Worm (Caenorhabditis elegans): ENCODE results near the gene alh-3.

Gene alh-3

DNA sequence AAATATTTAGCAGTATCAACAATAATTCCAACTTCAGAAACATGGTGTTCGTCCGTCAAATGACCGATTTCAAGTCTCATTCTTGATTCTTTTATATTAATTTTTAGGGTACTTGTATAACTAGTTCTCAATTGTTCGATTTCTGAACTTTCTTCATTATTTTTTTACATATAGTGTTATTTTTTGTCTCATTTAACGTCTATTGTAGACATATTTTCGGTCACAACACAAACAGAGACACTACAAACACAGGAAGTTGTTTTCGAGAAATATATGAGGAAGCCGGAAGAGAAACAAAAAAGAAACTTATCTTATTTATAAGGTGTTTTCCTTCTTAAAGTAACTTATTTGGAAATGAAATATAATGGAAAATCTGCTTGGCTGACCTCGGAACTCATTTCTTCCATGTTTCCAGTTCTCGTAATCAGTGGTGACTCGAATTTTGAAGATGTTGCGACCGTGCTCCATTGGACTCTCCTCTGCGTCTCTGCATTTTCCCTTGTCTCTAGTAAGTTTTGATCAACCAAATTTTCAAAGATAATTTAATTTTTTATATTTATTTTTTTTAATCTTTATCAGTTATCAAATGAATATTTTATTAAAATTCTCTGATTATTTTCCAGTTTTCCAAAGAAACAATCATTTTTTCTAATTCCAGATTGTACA is 31.4 kb downstream of the alh-3 start, which contains the start of the genes F36H1.12 and lin-3:
TSS of gene F36H1.12 (minus strand) at position 51 of the 666 bp plus-strand sequence.
TSS of gene lin-3 (plus strand) at position 657 of the 666 bp plus-strand sequence.
- peak; percentile 60 for TF ChIP-seq lsl-1 (GFP tag; optimal IDR thresholded peaks at IDR 0.05)
- TF ChIP-seq hsf-1 (GFP tag; IDR thresholded peaks at IDR 0.05), result no peak
- TF ChIP-seq cebp-1 (GFP tag; IDR thresholded peaks at IDR 0.05), result no peak
- TF ChIP-seq cebp-1 (tag; optimal IDR thresholded peaks at IDR 0.05), result no peak
- 0 out of 2 replicates have a peak, but pooled peaks have one; percentile 25 for TF ChIP-seq rcor-1 (GFP tag; IDR thresholded peaks at IDR 0.05)
- TF ChIP-seq D2030.7 (GFP tag; IDR thresholded peaks at IDR 0.05), result peak; percentile 53; the same call in 1 of the 2 replicates
- TF ChIP-seq madf-8 (GFP tag; conservative IDR thresholded peaks at IDR 0.05), result peak; percentile 20; the same call in 1 of the 2 replicates
- peak; percentile 51; the same call in 1 of the 2 replicates for TF ChIP-seq F33H1.4 (GFP tag; IDR thresholded peaks at IDR 0.05)
- peak; percentile 93 for TF ChIP-seq ceh-100 (GFP tag; IDR thresholded peaks at IDR 0.05)
- peak; percentile 56; the same call in 1 of the 2 replicates for TF ChIP-seq madf-6 (GFP tag; IDR thresholded peaks at IDR 0.05)
- TF ChIP-seq mxl-1 (tag; optimal IDR thresholded peaks at IDR 0.05), result no peak
- peak; percentile 73 for TF ChIP-seq mcd-1 (GFP tag; IDR thresholded peaks at IDR 0.05)
- peak; percentile 91 for TF ChIP-seq hmg-1.2 (GFP tag; IDR thresholded peaks at IDR 0.05)

ce11 chrIV:11062984-11063613 is 40.7 kb downstream of the alh-3 start:
- no peak for TF ChIP-seq sea-2 (GFP tag; IDR thresholded peaks at IDR 0.05)
- TF ChIP-seq madf-3 (GFP tag; IDR thresholded peaks at IDR 0.05), result 0 out of 2 replicates have a peak, but pooled peaks have one; percentile 3
- TF ChIP-seq ama-1 (optimal IDR thresholded peaks at IDR 0.05), result no peak
- TF ChIP-seq ama-1 (GFP tag; optimal IDR thresholded peaks at IDR 0.05), result no peak
- no peak for TF ChIP-seq sptf-2 (GFP tag; optimal IDR thresholded peaks at IDR 0.05)
- TF ChIP-seq dox-1 (GFP tag; IDR thresholded peaks at IDR 0.05), result no peak

DNA sequence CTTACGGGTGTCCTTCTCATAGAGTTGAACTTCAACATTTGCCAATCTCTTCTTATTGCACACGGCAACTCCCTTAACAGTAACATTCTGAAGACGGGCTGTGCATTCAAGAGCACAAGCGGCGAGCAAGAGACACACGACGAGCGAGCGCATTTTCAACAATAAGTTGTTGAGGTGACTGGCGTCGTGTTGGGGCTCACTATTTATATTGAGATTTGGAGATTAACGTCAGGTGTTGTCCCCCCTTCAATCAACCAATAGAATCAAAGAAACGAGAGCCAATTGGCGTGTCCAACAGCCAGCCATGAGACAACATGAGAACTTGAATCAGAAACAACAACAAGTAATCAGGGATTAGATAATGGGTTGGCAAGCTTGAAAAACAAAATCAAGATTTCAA is 41.6 kb downstream of the alh-3 start, which contains the start of gene ttr-16:
TSS of gene ttr-16 (minus strand) at position 176 of the 400 bp plus-strand sequence.
- TF ChIP-seq attf-6 (GFP tag; IDR thresholded peaks at IDR 0.05) (no peak), snpc-1.3 (tag; optimal IDR thresholded peaks at IDR 0.05; ENCODE audit: insufficient read depth) (no peak)

DNA sequence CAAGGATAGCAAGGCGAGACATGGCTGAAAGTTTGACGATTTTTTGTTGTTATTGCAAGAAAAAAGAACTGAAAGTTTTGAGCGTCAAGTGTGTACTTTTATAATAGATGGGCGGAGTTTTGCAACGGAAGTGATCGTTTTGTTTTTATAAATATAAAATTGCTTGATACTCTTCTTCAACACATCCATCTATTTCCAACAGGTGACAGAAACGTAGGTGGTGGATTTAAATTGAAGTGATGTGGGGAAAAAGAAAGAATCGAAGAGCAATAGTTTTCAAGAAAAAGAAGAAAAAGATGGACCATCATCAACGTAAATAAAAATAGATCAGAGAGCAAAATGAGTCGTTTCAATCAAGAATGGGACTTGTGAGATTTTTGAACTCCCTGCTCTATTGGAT is 44.6 kb downstream of the alh-3 start, which contains the start of gene ttr-17:
TSS of gene ttr-17 (minus strand) at position 24 of the 400 bp plus-strand sequence.
- TF ChIP-seq F52B5.7 (tag; optimal IDR thresholded peaks at IDR 0.05) (no peak), ceh-58 (GFP tag; IDR thresholded peaks at IDR 0.05) (no peak), Y53F4B.3 (GFP tag; IDR thresholded peaks at IDR 0.05) (no peak), ztf-18 (tag; optimal IDR thresholded peaks at IDR 0.05) (no peak), zim-3 (tag; optimal IDR thresholded peaks at IDR 0.05) (no peak), him-1 (tag; optimal IDR thresholded peaks at IDR 0.05) (no peak), K12H6.12 (tag; optimal IDR thresholded peaks at IDR 0.05) (no peak)

ce11 chrIV:11068314-11068713 is 45.9 kb downstream of the alh-3 start:
- TF ChIP-seq mel-28 (tag; optimal IDR thresholded peaks at IDR 0.05; ENCODE audit: borderline replicate concordance), result no peak
- TF ChIP-seq snpc-3.4 (tag; optimal IDR thresholded peaks at IDR 0.05), result no peak
- no peak for TF ChIP-seq madf-10 (tag; optimal IDR thresholded peaks at IDR 0.05)
- no peak for TF ChIP-seq ztf-28 (GFP tag; IDR thresholded peaks at IDR 0.05)
- TF ChIP-seq rec-8 (tag; optimal IDR thresholded peaks at IDR 0.05), result no peak
- no peak for TF ChIP-seq F57C9.4 (tag; optimal IDR thresholded peaks at IDR 0.05)

Data from whole organism, young adult.